Worm (Caenorhabditis elegans) whole organism, L3 larva: Measurements from ENCODE around the gene ebax-1.
A peak's percentile ranks its signal among the peaks of the same experiment; 100 is the strongest.

Experiments used
- ZK546.5 ChIP-seq: sonication (generic microtip); optimal IDR thresholded peaks from 2 replicates; lab custom pipeline; 2017; ENCODE audit warnings: missing biosample characterization, missing genetic modification characterization
- aly-2 ChIP-seq: fragments of 150-350 bp; optimal IDR thresholded peaks from 2 replicates; lab custom pipeline; 2014; ENCODE audit warnings: missing biosample characterization, missing genetic modification characterization
- ama-1 ChIP-seq: fragments of 150-350 bp; optimal IDR thresholded peaks from 2 replicates; lab custom pipeline; 2018
- ceh-16 ChIP-seq: sonication (generic microtip); optimal IDR thresholded peaks from 2 replicates; lab custom pipeline; 2017; ENCODE audit warnings: missing biosample characterization, missing genetic modification characterization
- ceh-28 ChIP-seq: fragments of 150-350 bp; optimal IDR thresholded peaks from 2 replicates; lab custom pipeline; 2014; ENCODE audit warnings: missing biosample characterization, missing genetic modification reagents, missing genetic modification characterization
- ceh-82 ChIP-seq: fragments of 150-350 bp; optimal IDR thresholded peaks from 2 replicates; lab custom pipeline; 2014; ENCODE audit warnings: missing biosample characterization, missing genetic modification characterization
- daf-12 ChIP-seq: fragments of 150-350 bp; optimal IDR thresholded peaks from 2 replicates; lab custom pipeline; 2014; ENCODE audit warnings: missing biosample characterization, missing genetic modification reagents, missing genetic modification characterization
- egl-27 ChIP-seq: sonication (generic microtip); optimal IDR thresholded peaks from 4 replicates; lab custom pipeline; 2017; ENCODE audit warnings: missing biosample characterization, missing genetic modification reagents, missing genetic modification characterization
- egl-5 ChIP-seq: fragments of 150-350 bp; optimal IDR thresholded peaks from 2 replicates; lab custom pipeline; 2017; ENCODE audit warnings: missing biosample characterization, missing genetic modification reagents, missing genetic modification characterization, inconsistent platforms
- elt-2 ChIP-seq: sonication (generic microtip); optimal IDR thresholded peaks from 2 replicates; lab custom pipeline; 2016; ENCODE audit warnings: missing genetic modification reagents, mild to moderate bottlenecking, missing genetic modification characterization, missing compliant biosample characterization
- elt-3 ChIP-seq, 3 experiments: fragments of 150-350 bp in 1 of 3; sonication (generic microtip) in 2 of 3; optimal IDR thresholded peaks; 2 replicates in 2 of 3; 4 replicates in 1 of 3; lab custom pipeline; 2014 to 2017; ENCODE audit warnings: missing biosample characterization in 3 of 3, missing genetic modification characterization in 3 of 3
- fkh-10 ChIP-seq: sonication (generic microtip); optimal IDR thresholded peaks from 2 replicates; lab custom pipeline; 2017; ENCODE audit warnings: missing biosample characterization, missing genetic modification reagents, missing genetic modification characterization
- fkh-2 ChIP-seq: fragments of 150-350 bp; optimal IDR thresholded peaks from 2 replicates; lab custom pipeline; 2014; ENCODE audit warnings: missing biosample characterization, missing genetic modification reagents, missing genetic modification characterization
- fos-1 ChIP-seq: fragments of 150-350 bp; optimal IDR thresholded peaks from 2 replicates; lab custom pipeline; 2014; ENCODE audit warnings: missing biosample characterization, missing genetic modification characterization
- hmg-11 ChIP-seq: sonication (generic microtip); optimal IDR thresholded peaks from 2 replicates; lab custom pipeline; 2016; ENCODE audit warnings: missing genetic modification characterization, missing compliant biosample characterization
- jun-1 ChIP-seq: fragments of 150-350 bp; optimal IDR thresholded peaks from 2 replicates; lab custom pipeline; 2014; ENCODE audit warnings: missing biosample characterization, missing genetic modification reagents, missing genetic modification characterization
- lin-15B ChIP-seq: fragments of 150-350 bp; optimal IDR thresholded peaks from 2 replicates; lab custom pipeline; 2014; ENCODE audit warnings: missing biosample characterization, missing genetic modification characterization
- lin-39 ChIP-seq: fragments of 150-350 bp; optimal IDR thresholded peaks from 2 replicates; lab custom pipeline; 2018; ENCODE audit warnings: missing biosample characterization, missing genetic modification reagents, missing genetic modification characterization
- lsy-12 ChIP-seq: sonication (generic microtip); optimal IDR thresholded peaks from 2 replicates; lab custom pipeline; 2016; ENCODE audit warnings: mild to moderate bottlenecking, missing genetic modification characterization, missing compliant biosample characterization
- mdl-1 ChIP-seq: fragments of 150-350 bp; optimal IDR thresholded peaks from 2 replicates; lab custom pipeline; 2014; ENCODE audit warnings: missing biosample characterization, missing genetic modification characterization
- mml-1 ChIP-seq: fragments of 150-350 bp; sonication (generic microtip); optimal IDR thresholded peaks from 3 replicates; lab custom pipeline; 2014; ENCODE audit warnings: missing biosample characterization, missing genetic modification characterization
- nfya-1 ChIP-seq: sonication (generic microtip); optimal IDR thresholded peaks from 2 replicates; lab custom pipeline; 2017; ENCODE audit warnings: missing genetic modification characterization, mild to moderate bottlenecking, missing compliant biosample characterization, antibody characterized with exemption, moderate library complexity; ENCODE audit not compliant: insufficient read depth
- nhr-11 ChIP-seq: fragments of 150-350 bp; optimal IDR thresholded peaks from 2 replicates; lab custom pipeline; 2014; ENCODE audit warnings: missing biosample characterization, missing genetic modification characterization
- nhr-12 ChIP-seq: fragments of 150-350 bp; optimal IDR thresholded peaks from 2 replicates; lab custom pipeline; 2014; ENCODE audit warnings: missing biosample characterization, missing genetic modification characterization
- nhr-23 ChIP-seq: fragments of 150-350 bp; optimal IDR thresholded peaks from 2 replicates; lab custom pipeline; 2014; ENCODE audit warnings: missing biosample characterization, missing genetic modification reagents, missing genetic modification characterization
- nhr-237 ChIP-seq: fragments of 150-350 bp; optimal IDR thresholded peaks from 2 replicates; lab custom pipeline; 2014; ENCODE audit warnings: missing biosample characterization, missing genetic modification characterization
- nhr-28 ChIP-seq: fragments of 150-350 bp; optimal IDR thresholded peaks from 2 replicates; lab custom pipeline; 2014; ENCODE audit warnings: missing biosample characterization, missing genetic modification characterization
- nhr-43 ChIP-seq: sonication (generic microtip); optimal IDR thresholded peaks from 2 replicates; lab custom pipeline; 2016; ENCODE audit warnings: mild to moderate bottlenecking, missing genetic modification characterization, missing compliant biosample characterization; ENCODE audit not compliant: poor library complexity, severe bottlenecking
- nhr-67 ChIP-seq: fragments of 150-350 bp; optimal IDR thresholded peaks from 2 replicates; lab custom pipeline; 2014; ENCODE audit warnings: missing biosample characterization, missing genetic modification characterization
- nhr-76 ChIP-seq: fragments of 150-350 bp; sonication (generic microtip); optimal IDR thresholded peaks from 5 replicates; lab custom pipeline; 2014; ENCODE audit warnings: missing biosample characterization, missing genetic modification characterization
- nhr-77 ChIP-seq: fragments of 150-350 bp; optimal IDR thresholded peaks from 2 replicates; lab custom pipeline; 2014; ENCODE audit warnings: missing biosample characterization, missing genetic modification characterization
- pha-4 ChIP-seq: fragments of 150-350 bp; optimal IDR thresholded peaks from 2 replicates; lab custom pipeline; 2014; ENCODE audit warnings: missing biosample characterization, missing genetic modification reagents, missing genetic modification characterization
- pqm-1 ChIP-seq: fragments of 150-350 bp; optimal IDR thresholded peaks from 2 replicates; lab custom pipeline; 2017; ENCODE audit warnings: missing biosample characterization, missing genetic modification characterization, inconsistent platforms
- skn-1 ChIP-seq: fragments of 150-350 bp; optimal IDR thresholded peaks from 2 replicates; lab custom pipeline; 2014; ENCODE audit warnings: missing biosample characterization, missing genetic modification characterization
- snpc-4 ChIP-seq: fragments of 150-350 bp; optimal IDR thresholded peaks from 2 replicates; lab custom pipeline; 2014; ENCODE audit warnings: missing biosample characterization, missing genetic modification characterization
- tbx-2 ChIP-seq: sonication (generic microtip); optimal IDR thresholded peaks from 2 replicates; lab custom pipeline; 2016; ENCODE audit warnings: mild to moderate bottlenecking, missing genetic modification characterization, missing compliant biosample characterization
- unc-62 ChIP-seq: fragments of 150-350 bp; sonication (generic microtip); optimal IDR thresholded peaks from 4 replicates; lab custom pipeline; 2014; ENCODE audit warnings: missing biosample characterization, missing genetic modification reagents, missing genetic modification characterization
- zag-1 ChIP-seq: fragments of 150-350 bp; optimal IDR thresholded peaks from 2 replicates; lab custom pipeline; 2014; ENCODE audit warnings: missing biosample characterization, missing genetic modification characterization
- ztf-11 ChIP-seq: fragments of 150-350 bp; optimal IDR thresholded peaks from 2 replicates; lab custom pipeline; 2014; ENCODE audit warnings: missing biosample characterization, missing genetic modification characterization
- ztf-4 ChIP-seq: fragments of 150-350 bp; optimal IDR thresholded peaks from 2 replicates; lab custom pipeline; 2014; ENCODE audit warnings: missing biosample characterization, missing genetic modification characterization

Gene ebax-1

ce11 chrIV:10337286-10337685 lies 50.5 kb downstream of the ebax-1 start:
- TF ChIP-seq lin-39 (tag; lab: Kevin White, UChicago), result no peak
- TF ChIP-seq ztf-11 (tag; lab: Kevin White, UChicago), result no peak
- no peak for TF ChIP-seq mml-1 (tag; lab: Kevin White, UChicago)
- no peak for TF ChIP-seq nhr-77
- no peak for TF ChIP-seq ceh-82
- TF ChIP-seq daf-12, result no peak

- TF ChIP-seq fkh-10 (GFP tag; lab: Kevin White, UChicago), result no peak
- peak; percentile 36 for TF ChIP-seq nhr-11 (tag; lab: Kevin White, UChicago)
- TF ChIP-seq ceh-16 (tag; lab: Kevin White, UChicago), result peak; percentile 16
- TF ChIP-seq, all 47 proteins: peak for 2
These were observed 52.9 kb downstream of the ebax-1 start for ce11 chrIV:10339701-10340100.

ce11 chrIV:10341618-10342360 lies 55.0 kb downstream of the ebax-1 start:
- TF ChIP-seq pqm-1 (tag; lab: Kevin White, UChicago), result no peak
- peak; percentile 64 for TF ChIP-seq ama-1 (lab: Kevin White, UChicago)
- TF ChIP-seq lin-39 (tag; lab: Kevin White, UChicago), result peak; percentile 96
- peak; percentile 6 for TF ChIP-seq unc-62 (GFP tag; lab: Kevin White, UChicago)
- no peak for TF ChIP-seq jun-1 (tag; lab: Kevin White, UChicago)
- peak; percentile 21 for TF ChIP-seq hmg-11 (tag; lab: Kevin White, UChicago)
- no peak for TF ChIP-seq lin-15B (tag; lab: Kevin White, UChicago)
- TF ChIP-seq nfya-1 (tag; lab: Kevin White, UChicago), result peak; percentile 38
- no peak for TF ChIP-seq egl-27 (tag; lab: Kevin White, UChicago)
- TF ChIP-seq ztf-11 (tag; lab: Kevin White, UChicago), result no peak
- TF ChIP-seq zag-1 (tag; lab: Kevin White, UChicago), result no peak
- no peak for TF ChIP-seq ZK546.5 (tag; lab: Kevin White, UChicago)
- TF ChIP-seq skn-1 (tag; lab: Kevin White, UChicago), result no peak
- no peak for TF ChIP-seq nhr-76 (tag; lab: Kevin White, UChicago)
- TF ChIP-seq snpc-4, result no peak
- no peak for TF ChIP-seq nhr-43 (tag; lab: Kevin White, UChicago)
- TF ChIP-seq nhr-23 (tag; lab: Kevin White, UChicago), result no peak
- TF ChIP-seq tbx-2, result no peak
- TF ChIP-seq fos-1 (tag; lab: Kevin White, UChicago), result no peak
- TF ChIP-seq mdl-1 (tag; lab: Kevin White, UChicago), result no peak
- TF ChIP-seq nhr-237 (tag; lab: Kevin White, UChicago), result no peak
- no peak for TF ChIP-seq nhr-12 (tag; lab: Kevin White, UChicago)
- TF ChIP-seq pha-4, result no peak
- TF ChIP-seq nhr-67 (tag; lab: Kevin White, UChicago), result no peak
- TF ChIP-seq ceh-28, result no peak
- no peak for TF ChIP-seq daf-12
- TF ChIP-seq ztf-4, result no peak
- no peak for TF ChIP-seq egl-5 (tag; lab: Kevin White, UChicago)
- TF ChIP-seq fkh-2 (tag; lab: Kevin White, UChicago), result no peak
- TF ChIP-seq lsy-12 (tag; lab: Kevin White, UChicago), result no peak
- TF ChIP-seq mml-1 (tag; lab: Kevin White, UChicago), result no peak
- TF ChIP-seq nhr-11 (tag; lab: Kevin White, UChicago), result no peak
- TF ChIP-seq elt-3 (tag; optimal IDR thresholded peaks at IDR 0.05; lab: Kevin White, UChicago), result no peak
- no peak for TF ChIP-seq nhr-28 (tag; lab: Kevin White, UChicago)
- no peak for TF ChIP-seq ceh-16 (tag; lab: Kevin White, UChicago)
- no peak for TF ChIP-seq nhr-77
- TF ChIP-seq aly-2, result no peak
- peak; percentile 42 for TF ChIP-seq fkh-10 (GFP tag; lab: Kevin White, UChicago)
- TF ChIP-seq elt-2 (tag; lab: Kevin White, UChicago), result no peak
